Fruit fly (Drosophila melanogaster) whole organism, embryonic: ENCODE measurements around the gene Ufsp2.

ENCODE experiments used
- ATbp ChIP-seq: fragments of 200-800 bp; sonication (Bioruptor generic); optimal IDR thresholded peaks from 2 replicates; lab custom pipeline; 2017; ENCODE audit warnings: missing biosample characterization, mild to moderate bottlenecking, missing genetic modification characterization, missing genetic modification reagents
- Bdp1 ChIP-seq: fragments of 200-800 bp; sonication (Bioruptor generic); optimal IDR thresholded peaks from 3 replicates; lab custom pipeline; 2016; ENCODE audit warnings: missing biosample characterization, missing genetic modification characterization
- Blimp-1 ChIP-seq: fragments of 200-800 bp; sonication (Bioruptor generic); optimal IDR thresholded peaks from 3 replicates; lab custom pipeline; 2018; ENCODE audit warnings: missing biosample characterization, missing genetic modification characterization, mild to moderate bottlenecking, moderate library complexity, missing genetic modification reagents
- Bteb2 ChIP-seq: fragments of 200-800 bp; sonication (Bioruptor generic); optimal IDR thresholded peaks from 2 replicates; lab custom pipeline; 2016; ENCODE audit warnings: missing biosample characterization, missing genetic modification characterization
- CG10565 ChIP-seq: fragments of 200-800 bp; sonication (Bioruptor generic); optimal IDR thresholded peaks from 3 replicates; lab custom pipeline; 2016; ENCODE audit warnings: missing biosample characterization, mild to moderate bottlenecking, missing genetic modification characterization
- CG11560 ChIP-seq: fragments of 200-800 bp; sonication (Bioruptor generic); IDR thresholded peaks from 3 replicates; pipeline ENCODE4 v1.3.6; 2022; ENCODE audit warnings: missing biosample characterization, missing genetic modification characterization
- CG11696 ChIP-seq: fragments of 200-800 bp; sonication (Bioruptor generic); IDR thresholded peaks from 2 replicates; pipeline ENCODE4 v1.3.6; 2022; ENCODE audit warnings: missing biosample characterization, missing genetic modification characterization
- CG12236 ChIP-seq: fragments of 200-800 bp; sonication (Bioruptor generic); optimal IDR thresholded peaks from 2 replicates; lab custom pipeline; 2016; ENCODE audit warnings: missing biosample characterization, missing genetic modification characterization
- CG14441 ChIP-seq: fragments of 200-800 bp; sonication (Bioruptor generic); IDR thresholded peaks from 2 replicates; pipeline ENCODE4 v1.3.6; 2022; ENCODE audit warnings: missing biosample characterization, missing genetic modification characterization
- CG1602 ChIP-seq: fragments of 200-800 bp; sonication (Bioruptor generic); optimal IDR thresholded peaks from 3 replicates; lab custom pipeline; 2016; ENCODE audit warnings: missing biosample characterization, missing genetic modification characterization
- CG1603 ChIP-seq: fragments of 200-800 bp; sonication (Bioruptor generic); optimal IDR thresholded peaks from 2 replicates; lab custom pipeline; 2019; ENCODE audit warnings: missing biosample characterization, mild to moderate bottlenecking, missing genetic modification characterization, moderate library complexity
- CG2712 ChIP-seq: fragments of 200-800 bp; optimal IDR thresholded peaks from 3 replicates; lab custom pipeline; 2019; ENCODE audit warnings: missing biosample characterization, mild to moderate bottlenecking, missing genetic modification characterization, moderate library complexity
- CG32767 ChIP-seq: fragments of 200-800 bp; sonication (Bioruptor generic); IDR thresholded peaks from 2 replicates; pipeline ENCODE4 v1.3.6; 2022; ENCODE audit warnings: missing biosample characterization, missing genetic modification characterization
- CG3281 ChIP-seq: fragments of 200-800 bp; sonication (Bioruptor generic); optimal IDR thresholded peaks from 3 replicates; lab custom pipeline; 2017; ENCODE audit warnings: missing biosample characterization, mild to moderate bottlenecking, missing genetic modification characterization
- CG4360 ChIP-seq: fragments of 200-800 bp; sonication (Bioruptor generic); IDR thresholded peaks from 2 replicates; pipeline ENCODE4 v1.3.6; 2022; ENCODE audit warnings: missing biosample characterization, missing genetic modification characterization
- CG9609 ChIP-seq: fragments of 200-800 bp; sonication (Bioruptor generic); optimal IDR thresholded peaks from 3 replicates; lab custom pipeline; 2016; ENCODE audit warnings: missing biosample characterization, missing genetic modification characterization
- CG9797 ChIP-seq: fragments of 200-800 bp; sonication (Bioruptor generic); optimal IDR thresholded peaks from 3 replicates; lab custom pipeline; 2018; ENCODE audit warnings: missing biosample characterization, mild to moderate bottlenecking, missing genetic modification characterization
- D ChIP-seq, 2 experiments: fragments of 200-800 bp in 1 of 2; fragments of >200 bp in 1 of 2; sonication (Bioruptor generic) in 1 of 2; optimal IDR thresholded peaks; 2 replicates in 1 of 2; 3 replicates in 1 of 2; lab custom pipeline; 2017; ENCODE audit warnings: mild to moderate bottlenecking in 1 of 2, missing biosample characterization in 1 of 2, missing genetic modification characterization in 1 of 2, missing genetic modification reagents in 1 of 2
- Dll ChIP-seq: fragments of 200-800 bp; sonication (Bioruptor generic); IDR thresholded peaks from 4 replicates; pipeline ENCODE4 v1.3.6; 2022; ENCODE audit warnings: missing biosample characterization, missing genetic modification characterization; ENCODE audit not compliant: partially characterized antibody
- ERR ChIP-seq: fragments of 200-800 bp; sonication (Bioruptor generic); optimal IDR thresholded peaks from 2 replicates; lab custom pipeline; 2016; ENCODE audit warnings: missing biosample characterization, missing genetic modification characterization
- Ets97D ChIP-seq: fragments of 200-800 bp; sonication (Bioruptor generic); optimal IDR thresholded peaks from 3 replicates; lab custom pipeline; 2016; ENCODE audit warnings: missing biosample characterization, missing genetic modification characterization
- Hey ChIP-seq: fragments of 200-800 bp; sonication (Bioruptor generic); optimal IDR thresholded peaks from 3 replicates; lab custom pipeline; 2018; ENCODE audit warnings: missing biosample characterization, mild to moderate bottlenecking, missing genetic modification characterization
- Hr78 ChIP-seq, 2 experiments: fragments of 200-800 bp in 1 of 2; fragments of >200 bp in 1 of 2; sonication (Bioruptor generic) in 1 of 2; optimal IDR thresholded peaks; 2 replicates each; lab custom pipeline; 2017 to 2019; ENCODE audit warnings: missing biosample characterization in 2 of 2, missing genetic modification characterization in 2 of 2, mild to moderate bottlenecking in 1 of 2, moderate library complexity in 1 of 2
- Kr ChIP-seq: fragments of 200-800 bp; sonication (Bioruptor generic); optimal IDR thresholded peaks from 2 replicates; lab custom pipeline; 2017; ENCODE audit warnings: missing biosample characterization, mild to moderate bottlenecking, missing genetic modification characterization
- MBD-R2 ChIP-seq: fragments of 200-800 bp; sonication (Bioruptor generic); IDR thresholded peaks from 2 replicates; pipeline ENCODE4 v1.3.6; 2022; ENCODE audit warnings: missing biosample characterization, missing genetic modification characterization
- Neu2 ChIP-seq: fragments of 200-800 bp; sonication (Bioruptor generic); optimal IDR thresholded peaks from 3 replicates; lab custom pipeline; 2016; ENCODE audit warnings: missing biosample characterization, missing genetic modification characterization, borderline replicate concordance
- NfI ChIP-seq: fragments of 200-800 bp; sonication (Bioruptor generic); optimal IDR thresholded peaks from 3 replicates; lab custom pipeline; 2018; ENCODE audit warnings: missing biosample characterization, mild to moderate bottlenecking, missing genetic modification characterization, moderate library complexity
- Pdp1 ChIP-seq, 2 experiments: fragments of 200-800 bp; sonication (Bioruptor generic); optimal IDR thresholded peaks; 3 replicates each; lab custom pipeline; 2016; ENCODE audit warnings: missing biosample characterization in 2 of 2, missing genetic modification characterization in 2 of 2, mild to moderate bottlenecking in 1 of 2, moderate library complexity in 1 of 2
- Ptx1 ChIP-seq: fragments of 200-800 bp; sonication (Bioruptor generic); IDR thresholded peaks from 2 replicates; pipeline ENCODE4 v1.3.6; 2022; ENCODE audit warnings: missing biosample characterization, missing genetic modification characterization
- Ssrp ChIP-seq: fragments of 200-800 bp; sonication (Bioruptor generic); optimal IDR thresholded peaks from 2 replicates; lab custom pipeline; 2018; ENCODE audit warnings: missing biosample characterization, mild to moderate bottlenecking, missing genetic modification characterization, moderate library complexity
- ab ChIP-seq: fragments of 200-800 bp; sonication (Bioruptor generic); optimal IDR thresholded peaks from 2 replicates; lab custom pipeline; 2016; ENCODE audit warnings: missing biosample characterization, missing genetic modification characterization
- ara ChIP-seq: fragments of 200-800 bp; sonication (Bioruptor generic); IDR thresholded peaks from 2 replicates; pipeline ENCODE4 v1.3.6; 2022; ENCODE audit warnings: missing biosample characterization, missing genetic modification characterization
- ase ChIP-seq: fragments of 200-800 bp; sonication (Bioruptor generic); IDR thresholded peaks from 3 replicates; pipeline ENCODE4 v1.3.6; 2022; ENCODE audit warnings: missing biosample characterization, missing genetic modification characterization
- bab2 ChIP-seq: fragments of 200-800 bp; sonication (Bioruptor generic); optimal IDR thresholded peaks from 2 replicates; lab custom pipeline; 2016; ENCODE audit warnings: missing biosample characterization, missing genetic modification characterization
- bbx ChIP-seq: fragments of 200-800 bp; sonication (Bioruptor generic); IDR thresholded peaks from 2 replicates; pipeline ENCODE4 v1.3.6; 2022; ENCODE audit warnings: missing biosample characterization, missing genetic modification characterization; ENCODE audit not compliant: partially characterized antibody
- cato ChIP-seq: fragments of 200-800 bp; sonication (Bioruptor generic); optimal IDR thresholded peaks from 2 replicates; lab custom pipeline; 2016; ENCODE audit warnings: missing biosample characterization, missing genetic modification characterization, borderline replicate concordance
- chif ChIP-seq, 2 experiments: fragments of 200-800 bp; sonication (Bioruptor generic); optimal IDR thresholded peaks; 3 replicates each; lab custom pipeline; 2016; ENCODE audit warnings: missing biosample characterization in 2 of 2, missing genetic modification characterization in 2 of 2
- corto ChIP-seq: fragments of 200-800 bp; sonication (Bioruptor generic); optimal IDR thresholded peaks from 2 replicates; lab custom pipeline; 2016; ENCODE audit warnings: missing biosample characterization, mild to moderate bottlenecking, missing genetic modification characterization, moderate library complexity
- danr ChIP-seq: fragments of 200-800 bp; sonication (Bioruptor generic); IDR thresholded peaks from 2 replicates; pipeline ENCODE4 v1.3.6; 2022; ENCODE audit warnings: missing biosample characterization, missing genetic modification characterization
- dm ChIP-seq: fragments of 200-800 bp; sonication (Bioruptor generic); optimal IDR thresholded peaks from 3 replicates; lab custom pipeline; 2016; ENCODE audit warnings: missing biosample characterization, missing genetic modification characterization
- en ChIP-seq: fragments of 200-800 bp; sonication (Bioruptor generic); optimal IDR thresholded peaks from 2 replicates; lab custom pipeline; 2016; ENCODE audit warnings: missing biosample characterization, missing genetic modification characterization
- eyg ChIP-seq: fragments of 200-800 bp; sonication (Bioruptor generic); optimal IDR thresholded peaks from 3 replicates; lab custom pipeline; 2016; ENCODE audit warnings: missing biosample characterization, missing genetic modification characterization
- hkb ChIP-seq, 2 experiments: fragments of 200-800 bp in 1 of 2; fragments of >200 bp in 1 of 2; sonication (Bioruptor generic) in 1 of 2; IDR thresholded peaks in 1 of 2; optimal IDR thresholded peaks in 1 of 2; 2 replicates each; pipeline versions ENCODE4 v1.3.6 to Lab custom; 2017 to 2022; ENCODE audit warnings: missing biosample characterization in 1 of 2, missing genetic modification characterization in 1 of 2
- luna ChIP-seq: fragments of 200-800 bp; sonication (Bioruptor generic); optimal IDR thresholded peaks from 2 replicates; lab custom pipeline; 2016; ENCODE audit warnings: missing biosample characterization, missing genetic modification characterization
- sim ChIP-seq: fragments of 200-800 bp; sonication (Bioruptor generic); IDR thresholded peaks from 2 replicates; pipeline ENCODE4 v1.3.6; 2022; ENCODE audit warnings: missing biosample characterization, missing genetic modification characterization
- slou ChIP-seq: fragments of 200-800 bp; sonication (Bioruptor generic); optimal IDR thresholded peaks from 3 replicates; lab custom pipeline; 2016; ENCODE audit warnings: missing biosample characterization, missing genetic modification characterization
- tgo ChIP-seq: fragments of 200-800 bp; sonication (Bioruptor generic); IDR thresholded peaks from 3 replicates; pipeline ENCODE4 v1.3.6; 2022; ENCODE audit warnings: missing biosample characterization, missing genetic modification characterization
- tin ChIP-seq: fragments of 200-800 bp; sonication (Bioruptor generic); optimal IDR thresholded peaks from 3 replicates; lab custom pipeline; 2016; ENCODE audit warnings: missing biosample characterization, missing genetic modification characterization
- tup ChIP-seq: fragments of 200-800 bp; sonication (Bioruptor generic); optimal IDR thresholded peaks from 2 replicates; lab custom pipeline; 2016; ENCODE audit warnings: missing biosample characterization, mild to moderate bottlenecking, missing genetic modification characterization, moderate library complexity
- twi ChIP-seq: fragments of 200-800 bp; optimal IDR thresholded peaks from 2 replicates; lab custom pipeline; 2019; ENCODE audit warnings: missing biosample characterization, mild to moderate bottlenecking, missing genetic modification characterization, moderate library complexity

Ufsp2 gene

DNA sequence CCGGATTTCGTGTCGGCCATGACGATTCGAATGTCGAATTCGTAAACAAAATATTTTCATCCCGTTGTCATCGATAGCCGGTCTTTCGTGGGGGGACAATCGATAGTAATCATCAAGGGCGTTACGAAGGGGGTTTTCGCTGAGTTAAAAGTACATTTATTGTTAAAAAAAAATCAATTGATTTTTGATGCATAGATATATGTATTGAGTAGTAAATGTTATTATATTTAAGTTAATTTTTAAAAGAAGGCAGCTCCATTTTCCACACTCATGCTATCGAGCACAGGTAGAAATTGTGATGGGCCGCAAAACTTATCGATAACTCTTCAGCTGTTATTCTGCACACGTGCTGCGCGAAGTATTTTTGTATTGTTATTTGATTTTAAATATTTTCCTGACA is 4.1 kb downstream of the Ufsp2 start, which contains the start of the genes mrn and CG12301 (continued):
- TF ChIP-seq luna (peak; percentile 20), Dll (GFP tag; lab: Robert Waterston, UW) (peak; percentile 97), ERR (GFP tag; lab: Kevin White, UChicago) (no peak), MBD-R2 (GFP tag; lab: Robert Waterston, UW) (peak; percentile 99), tup (GFP tag; lab: Kevin White, UChicago) (peak; percentile 49), CG4360 (no peak), CG12236 (GFP tag; lab: Kevin White, UChicago) (no peak), CG2712 (peak; percentile 88), Kr (GFP tag; lab: Kevin White, UChicago) (no peak), Ets97D (peak; percentile 64), Pdp1 (GFP tag; optimal IDR thresholded peaks at IDR 0.05; lab: Kevin White, UChicago) (peak in 1 of 2 experiments; percentile 76), CG11696 (GFP tag; lab: Robert Waterston, UW) (peak; percentile 47; the same call in 1 of the 2 replicates), CG11560 (peak; percentile 70; the same call in 2 of the 3 replicates), cato (GFP tag; lab: Kevin White, UChicago) (peak; percentile 31), Hey (tag; lab: Kevin White, UChicago) (no peak), Blimp-1 (GFP tag; lab: Kevin White, UChicago) (no peak), eyg (peak; percentile 23), CG14441 (peak; percentile 96), CG1603 (tag; lab: Kevin White, UChicago) (no peak), tin (GFP tag; lab: Kevin White, UChicago) (peak; percentile 80), CG32767 (no peak; the same call in 1 of the 2 replicates), corto (GFP tag; lab: Kevin White, UChicago) (no peak), Ssrp (tag; lab: Kevin White, UChicago) (peak; percentile 62), danr (GFP tag; lab: Robert Waterston, UW) (peak; percentile 96), bbx (peak; percentile 79), Bteb2 (peak; percentile 55), sim (GFP tag; lab: Robert Waterston, UW) (peak; percentile 46; the same call in 1 of the 2 replicates), bab2 (GFP tag; lab: Kevin White, UChicago) (peak; percentile 44), twi (tag; lab: Kevin White, UChicago) (no peak), ab (no peak), Neu2 (no peak), ase (GFP tag; lab: Robert Waterston, UW) (peak; percentile 95), CG3281 (peak; percentile 83), CG9609 (GFP tag; lab: Kevin White, UChicago) (peak; percentile 56), CG1602 (GFP tag; lab: Kevin White, UChicago) (peak; percentile 57), ara (GFP tag; lab: Robert Waterston, UW) (peak; percentile 96), dm (peak; percentile 88), CG10565 (no peak), NfI (GFP tag; lab: Kevin White, UChicago) (peak; percentile 66), Ptx1 (GFP tag; lab: Robert Waterston, UW) (peak; percentile 87), Bdp1 (GFP tag; lab: Kevin White, UChicago) (peak; percentile 54), Hr78 (GFP tag; optimal IDR thresholded peaks at IDR 0.05; lab: Kevin White, UChicago) (no peak), chif (GFP tag; optimal IDR thresholded peaks at IDR 0.05; lab: Kevin White, UChicago) (peak; percentile 49 to 55), en (GFP tag; lab: Kevin White, UChicago) (no peak), ATbp (GFP tag; lab: Kevin White, UChicago) (no peak), D (optimal IDR thresholded peaks at IDR 0.05; lab: Kevin White, UChicago) (no peak), D (GFP tag; optimal IDR thresholded peaks at IDR 0.05; lab: Kevin White, UChicago) (no peak), hkb (optimal IDR thresholded peaks at IDR 0.05; lab: Kevin White, UChicago) (no peak), hkb (GFP tag; IDR thresholded peaks at IDR 0.05; lab: Robert Waterston, UW) (peak; percentile 58), tgo (peak; percentile 94), CG9797 (GFP tag; lab: Kevin White, UChicago) (peak; percentile 55), slou (GFP tag; lab: Kevin White, UChicago) (peak; percentile 79)
